Worm (Caenorhabditis elegans) whole organism, L4 larva: ENCODE measurements around the gene mvb-12.

Source experiments
- Y48G9A.11 ChIP-seq: fragments of 200-800 bp; sonication (Bioruptor generic); IDR thresholded peaks from 2 replicates; pipeline ENCODE4 v1.3.6; 2022; ENCODE audit warnings: missing genetic modification reagents, missing genetic modification characterization, missing compliant biosample characterization
- Y5F2A.4 ChIP-seq: fragments of 200-800 bp; sonication (Bioruptor generic); optimal IDR thresholded peaks from 2 replicates; lab custom pipeline; 2018; ENCODE audit warnings: mild to moderate bottlenecking, missing genetic modification characterization, missing compliant biosample characterization
- dpl-1 ChIP-seq: fragments of 150-350 bp; optimal IDR thresholded peaks from 2 replicates; lab custom pipeline; 2014; ENCODE audit warnings: missing biosample characterization, missing genetic modification reagents, missing genetic modification characterization
- jun-1 ChIP-seq: fragments of 150-350 bp; optimal IDR thresholded peaks from 2 replicates; lab custom pipeline; 2014; ENCODE audit warnings: missing biosample characterization, missing genetic modification reagents, missing genetic modification characterization
- nhr-11 ChIP-seq: fragments of 150-350 bp; optimal IDR thresholded peaks from 2 replicates; lab custom pipeline; 2014; ENCODE audit warnings: missing biosample characterization, missing genetic modification characterization
- pha-4 ChIP-seq, 2 experiments: fragments of 150-350 bp in 1 of 2; fragments of 200-800 bp in 1 of 2; sonication (Bioruptor generic) in 1 of 2; IDR thresholded peaks in 1 of 2; optimal IDR thresholded peaks in 1 of 2; 2 replicates each; pipeline versions ENCODE4 v1.3.6 to Lab custom; 2014 to 2022; ENCODE audit warnings: missing genetic modification characterization in 2 of 2, missing genetic modification reagents in 2 of 2, missing biosample characterization in 1 of 2, missing compliant biosample characterization in 1 of 2
- tag-97 ChIP-seq: fragments of 200-800 bp; sonication (Bioruptor generic); IDR thresholded peaks from 2 replicates; pipeline ENCODE4 v1.3.6; 2022; ENCODE audit warnings: missing genetic modification characterization, missing compliant biosample characterization

DNA sequence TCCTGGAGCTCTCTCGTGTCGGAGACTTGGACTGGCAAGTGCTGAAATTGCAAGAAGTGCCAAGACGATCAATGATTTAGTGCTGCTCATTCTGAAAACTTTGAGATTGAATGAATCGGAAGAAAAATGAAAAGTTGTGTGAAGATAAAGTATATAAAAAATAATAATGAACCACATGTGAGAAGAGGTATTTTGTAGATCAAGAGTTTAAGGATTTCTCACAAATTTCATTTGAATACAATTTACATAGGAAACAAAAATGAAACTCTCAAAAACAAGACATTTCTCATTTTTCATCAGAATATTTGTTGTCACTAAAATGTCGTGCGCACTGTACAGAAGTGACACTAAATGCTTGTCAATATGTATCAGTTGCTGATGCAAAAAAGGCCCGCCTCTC, 7.8 kb upstream of the mvb-12 start, which contains the start of gene T14A8.2:
- no peak for TF ChIP-seq pha-4 (GFP tag; IDR thresholded peaks at IDR 0.05; lab: Robert Waterston, UW)
- no peak for TF ChIP-seq pha-4 (tag; optimal IDR thresholded peaks at IDR 0.05; lab: Kevin White, UChicago)
- no peak for TF ChIP-seq nhr-11
- no peak for TF ChIP-seq jun-1
- no peak for TF ChIP-seq tag-97 (GFP tag; lab: Robert Waterston, UW)
- no peak for TF ChIP-seq Y5F2A.4 (GFP tag; lab: Kevin White, UChicago)
- no peak for TF ChIP-seq Y48G9A.11 (GFP tag; lab: Robert Waterston, UW)
- no peak for TF ChIP-seq dpl-1 (GFP tag; lab: Kevin White, UChicago)
